Worm (Caenorhabditis elegans) whole organism, young adult: ENCODE results near the gene nhr-188.
A peak's percentile ranks its signal among the peaks of the same experiment; 100 is the strongest.

Experiments
- B0019.2 ChIP-seq: fragments of 200-800 bp; sonication (Bioruptor generic); conservative IDR thresholded peaks from 2 replicates; pipeline ENCODE4 v1.3.6; 2022; ENCODE audit warnings: missing genetic modification reagents, missing genetic modification characterization, missing compliant biosample characterization
- B0261.1 ChIP-seq: sonication (generic microtip); optimal IDR thresholded peaks from 2 replicates; lab custom pipeline; 2016; ENCODE audit warnings: mild to moderate bottlenecking, missing genetic modification characterization, moderate library complexity, missing compliant biosample characterization
- C06A6.2 ChIP-seq: fragments of 200-800 bp; sonication (Bioruptor generic); conservative IDR thresholded peaks from 2 replicates; pipeline ENCODE4 v1.3.6; 2022; ENCODE audit warnings: missing genetic modification characterization, missing compliant biosample characterization
- D2030.7 ChIP-seq: fragments of 200-800 bp; sonication (Bioruptor generic); IDR thresholded peaks from 2 replicates; pipeline ENCODE4 v1.3.6; 2022; ENCODE audit warnings: missing genetic modification reagents, missing genetic modification characterization, missing compliant biosample characterization
- F33H1.4 ChIP-seq: fragments of 200-800 bp; sonication (Bioruptor generic); IDR thresholded peaks from 2 replicates; pipeline ENCODE4 v1.3.6; 2022; ENCODE audit warnings: missing genetic modification reagents, missing genetic modification characterization, missing compliant biosample characterization
- F37B4.10 ChIP-seq: fragments of 200-800 bp; sonication (Bioruptor generic); IDR thresholded peaks from 2 replicates; pipeline ENCODE4 v1.3.6; 2022; ENCODE audit warnings: missing genetic modification characterization, missing compliant biosample characterization
- F39B2.1 ChIP-seq: fragments of 200-800 bp; sonication (Bioruptor generic); IDR thresholded peaks from 2 replicates; pipeline ENCODE4 v1.3.6; 2022; ENCODE audit warnings: missing genetic modification reagents, missing genetic modification characterization, missing compliant biosample characterization
- T26A5.8 ChIP-seq: sonication (generic microtip); optimal IDR thresholded peaks from 2 replicates; lab custom pipeline; 2016; ENCODE audit warnings: missing genetic modification characterization, missing compliant biosample characterization
- Y53F4B.3 ChIP-seq: fragments of 200-800 bp; sonication (Bioruptor generic); IDR thresholded peaks from 2 replicates; pipeline ENCODE4 v1.3.6; 2022; ENCODE audit warnings: missing genetic modification reagents, missing genetic modification characterization, missing compliant biosample characterization
- Y53G8AR.9 ChIP-seq: fragments of 200-800 bp; sonication (Bioruptor generic); conservative IDR thresholded peaks from 2 replicates; pipeline ENCODE4 v1.3.6; 2022; ENCODE audit warnings: missing genetic modification reagents, missing genetic modification characterization, missing compliant biosample characterization
- Y56A3A.18 ChIP-seq: fragments of 200-800 bp; sonication (Bioruptor generic); IDR thresholded peaks from 2 replicates; pipeline ENCODE4 v1.3.6; 2022; ENCODE audit warnings: missing genetic modification reagents, missing genetic modification characterization, missing compliant biosample characterization
- Y67H2A.10 ChIP-seq: fragments of 200-800 bp; sonication (Bioruptor generic); conservative IDR thresholded peaks from 2 replicates; pipeline ENCODE4 v1.3.6; 2022; ENCODE audit warnings: missing genetic modification reagents, missing genetic modification characterization, missing compliant biosample characterization
- akir-1 ChIP-seq: fragments of 200-800 bp; sonication (Bioruptor generic); optimal IDR thresholded peaks from 2 replicates; lab custom pipeline; 2018; ENCODE audit warnings: mild to moderate bottlenecking, missing genetic modification characterization, moderate library complexity, missing compliant biosample characterization
- ama-1 ChIP-seq, 3 experiments: fragments of 150-350 bp in 1 of 3; sonication (generic microtip) in 2 of 3; optimal IDR thresholded peaks; 2 replicates each; lab custom pipeline; 2014 to 2018; ENCODE audit warnings: missing biosample characterization in 2 of 3, missing genetic modification characterization in 2 of 3, missing genetic modification reagents in 2 of 3
- atf-7 ChIP-seq: sonication (generic microtip); optimal IDR thresholded peaks from 2 replicates; lab custom pipeline; 2017; ENCODE audit warnings: mild to moderate bottlenecking, missing genetic modification characterization, missing compliant biosample characterization
- athp-1 ChIP-seq: sonication (generic microtip); optimal IDR thresholded peaks from 2 replicates; lab custom pipeline; 2017; ENCODE audit warnings: mild to moderate bottlenecking, missing genetic modification characterization, missing compliant biosample characterization
- ccch-3 ChIP-seq: fragments of 200-800 bp; sonication (Bioruptor generic); optimal IDR thresholded peaks from 2 replicates; lab custom pipeline; 2018; ENCODE audit warnings: mild to moderate bottlenecking, missing genetic modification characterization, missing compliant biosample characterization
- ceh-100 ChIP-seq: fragments of 200-800 bp; sonication (Bioruptor generic); IDR thresholded peaks from 2 replicates; pipeline ENCODE4 v1.3.6; 2022; ENCODE audit warnings: missing genetic modification reagents, missing genetic modification characterization, missing compliant biosample characterization
- ceh-58 ChIP-seq: fragments of 200-800 bp; sonication (Bioruptor generic); IDR thresholded peaks from 2 replicates; pipeline ENCODE4 v1.3.6; 2022; ENCODE audit warnings: missing genetic modification characterization, missing compliant biosample characterization
- dpff-1 ChIP-seq: sonication (generic microtip); optimal IDR thresholded peaks from 2 replicates; lab custom pipeline; 2017; ENCODE audit warnings: mild to moderate bottlenecking, missing genetic modification characterization, missing compliant biosample characterization
- dpl-1 ChIP-seq: fragments of 150-350 bp; optimal IDR thresholded peaks from 2 replicates; lab custom pipeline; 2014; ENCODE audit warnings: missing biosample characterization, missing genetic modification reagents, missing genetic modification characterization
- egrh-3 ChIP-seq: fragments of 200-800 bp; sonication (Bioruptor generic); IDR thresholded peaks from 2 replicates; pipeline ENCODE4 v1.3.6; 2022; ENCODE audit warnings: missing genetic modification reagents, missing genetic modification characterization, missing compliant biosample characterization
- ekl-4 ChIP-seq: fragments of 200-800 bp; sonication (Bioruptor generic); IDR thresholded peaks from 2 replicates; pipeline ENCODE4 v1.3.6; 2022; ENCODE audit warnings: missing genetic modification reagents, missing genetic modification characterization, missing compliant biosample characterization
- ets-4 ChIP-seq: fragments of 200-800 bp; sonication (Bioruptor generic); optimal IDR thresholded peaks from 2 replicates; lab custom pipeline; 2018; ENCODE audit warnings: mild to moderate bottlenecking, missing genetic modification characterization, missing compliant biosample characterization
- fkh-3 ChIP-seq: sonication (generic microtip); optimal IDR thresholded peaks from 2 replicates; lab custom pipeline; 2016; ENCODE audit warnings: mild to moderate bottlenecking, missing genetic modification characterization, missing compliant biosample characterization
- hlh-26 ChIP-seq: fragments of 200-800 bp; sonication (Bioruptor generic); conservative IDR thresholded peaks from 2 replicates; pipeline ENCODE4 v1.3.6; 2022; ENCODE audit warnings: missing genetic modification reagents, missing genetic modification characterization, missing compliant biosample characterization
- hsf-1 ChIP-seq: fragments of 200-800 bp; sonication (Bioruptor generic); IDR thresholded peaks from 2 replicates; pipeline ENCODE4 v1.3.6; 2022; ENCODE audit warnings: missing genetic modification reagents, missing genetic modification characterization, missing compliant biosample characterization
- let-526 ChIP-seq: fragments of 200-800 bp; sonication (Bioruptor generic); IDR thresholded peaks from 2 replicates; pipeline ENCODE4 v1.3.6; 2022; ENCODE audit warnings: missing genetic modification reagents, missing genetic modification characterization, missing compliant biosample characterization
- lin-35 ChIP-seq, 3 experiments: fragments of 150-350 bp in 2 of 3; sonication (generic microtip) in 1 of 3; optimal IDR thresholded peaks; 2 replicates each; lab custom pipeline; 2014 to 2018; ENCODE audit warnings: missing biosample characterization in 3 of 3, missing genetic modification characterization in 3 of 3, missing genetic modification reagents in 3 of 3
- lin-40 ChIP-seq: sonication (generic microtip); optimal IDR thresholded peaks from 2 replicates; lab custom pipeline; 2016; ENCODE audit warnings: missing genetic modification characterization, mild to moderate bottlenecking, missing compliant biosample characterization, missing genotype, missing genetic modification reagents
- lsl-1 ChIP-seq: fragments of 200-800 bp; sonication (Bioruptor generic); optimal IDR thresholded peaks from 2 replicates; lab custom pipeline; 2018; ENCODE audit warnings: mild to moderate bottlenecking, missing genetic modification characterization, moderate library complexity, missing compliant biosample characterization
- madf-10 ChIP-seq: sonication (generic microtip); optimal IDR thresholded peaks from 2 replicates; lab custom pipeline; 2016; ENCODE audit warnings: mild to moderate bottlenecking, missing genetic modification characterization, missing compliant biosample characterization
- madf-3 ChIP-seq: fragments of 200-800 bp; sonication (Bioruptor generic); IDR thresholded peaks from 2 replicates; pipeline ENCODE4 v1.3.6; 2022; ENCODE audit warnings: missing genetic modification reagents, missing genetic modification characterization, missing compliant biosample characterization
- madf-8 ChIP-seq: fragments of 200-800 bp; sonication (Bioruptor generic); conservative IDR thresholded peaks from 2 replicates; pipeline ENCODE4 v1.3.6; 2022; ENCODE audit warnings: missing genetic modification reagents, missing genetic modification characterization, missing compliant biosample characterization
- mes-4 ChIP-seq: sonication (generic microtip); optimal IDR thresholded peaks from 2 replicates; lab custom pipeline; 2016; ENCODE audit warnings: missing genotype, missing genetic modification characterization, missing compliant biosample characterization
- nfya-1 ChIP-seq: sonication (generic microtip); optimal IDR thresholded peaks from 2 replicates; lab custom pipeline; 2017; ENCODE audit warnings: antibody characterized with exemption, missing compliant biosample characterization, missing genetic modification characterization, borderline replicate concordance; ENCODE audit not compliant: insufficient read depth
- nfyb-1 ChIP-seq: fragments of 200-800 bp; sonication (Bioruptor generic); IDR thresholded peaks from 2 replicates; pipeline ENCODE4 v1.3.6; 2022; ENCODE audit warnings: missing genetic modification reagents, missing genetic modification characterization, missing compliant biosample characterization
- nhr-179 ChIP-seq: sonication (generic microtip); optimal IDR thresholded peaks from 2 replicates; lab custom pipeline; 2016; ENCODE audit warnings: mild to moderate bottlenecking, missing genetic modification characterization, missing compliant biosample characterization
- nhr-27 ChIP-seq: fragments of 200-800 bp; sonication (Bioruptor generic); optimal IDR thresholded peaks from 2 replicates; lab custom pipeline; 2018; ENCODE audit warnings: mild to moderate bottlenecking, missing genetic modification characterization, moderate library complexity, missing compliant biosample characterization
- nhr-90 ChIP-seq: sonication (generic microtip); optimal IDR thresholded peaks from 2 replicates; lab custom pipeline; 2016; ENCODE audit warnings: missing genotype, mild to moderate bottlenecking, missing genetic modification characterization, missing compliant biosample characterization
- snpc-3.4 ChIP-seq: sonication (generic microtip); optimal IDR thresholded peaks from 2 replicates; lab custom pipeline; 2017; ENCODE audit warnings: missing genetic modification characterization, mild to moderate bottlenecking, missing compliant biosample characterization, antibody characterized with exemption, moderate library complexity, missing genotype, missing genetic modification reagents
- snpc-4 ChIP-seq, 5 experiments: fragments of 150-350 bp in 1 of 5; sonication (generic microtip) in 4 of 5; optimal IDR thresholded peaks; 2 replicates each; lab custom pipeline; 2014 to 2018; ENCODE audit warnings: missing genetic modification characterization in 5 of 5, missing biosample characterization in 3 of 5, antibody characterized with exemption in 2 of 5, mild to moderate bottlenecking in 2 of 5, missing compliant biosample characterization in 2 of 5, missing genotype in 2 of 5, moderate library complexity in 2 of 5, missing genetic modification reagents in 1 of 5
- somi-1 ChIP-seq: fragments of 200-800 bp; sonication (Bioruptor generic); optimal IDR thresholded peaks from 2 replicates; lab custom pipeline; 2018; ENCODE audit warnings: mild to moderate bottlenecking, missing genetic modification characterization, missing compliant biosample characterization
- unc-62 ChIP-seq: fragments of 150-350 bp; optimal IDR thresholded peaks from 2 replicates; lab custom pipeline; 2014; ENCODE audit warnings: missing biosample characterization, missing genetic modification reagents, missing genetic modification characterization
- ztf-25 ChIP-seq: fragments of 200-800 bp; sonication (Bioruptor generic); IDR thresholded peaks from 2 replicates; pipeline ENCODE4 v1.3.6; 2022; ENCODE audit warnings: missing genetic modification reagents, missing genetic modification characterization, missing compliant biosample characterization
- ztf-26 ChIP-seq: sonication (generic microtip); optimal IDR thresholded peaks from 2 replicates; lab custom pipeline; 2017; ENCODE audit warnings: missing genetic modification characterization, missing compliant biosample characterization
- ztf-6 ChIP-seq: fragments of 200-800 bp; sonication (Bioruptor generic); IDR thresholded peaks from 2 replicates; pipeline ENCODE4 v1.3.6; 2022; ENCODE audit warnings: missing genetic modification reagents, missing genetic modification characterization, missing compliant biosample characterization

Gene nhr-188

ce11 chrV:3892361-3892904 lies 34.8 kb upstream of the nhr-188 start, which contains the start of gene C17E7.4 (continued):
- no peak for TF ChIP-seq F33H1.4 (GFP tag; lab: Robert Waterston, UW)
- no peak for TF ChIP-seq F37B4.10 (GFP tag; lab: Robert Waterston, UW)
- no peak for TF ChIP-seq Y67H2A.10 (GFP tag; lab: Robert Waterston, UW)
- no peak for TF ChIP-seq lin-40
- peak; percentile 9 for TF ChIP-seq lsl-1 (GFP tag; lab: Kevin White, UChicago)
- no peak for TF ChIP-seq ets-4 (GFP tag; lab: Kevin White, UChicago)
- no peak for TF ChIP-seq nfya-1 (tag; lab: Kevin White, UChicago)
- no peak for TF ChIP-seq F39B2.1 (GFP tag; lab: Robert Waterston, UW)
- peak; percentile 69 for TF ChIP-seq dpl-1 (GFP tag; lab: Kevin White, UChicago)
- no peak for TF ChIP-seq somi-1 (GFP tag; lab: Kevin White, UChicago)
- TF ChIP-seq madf-8 (GFP tag; lab: Robert Waterston, UW), result peak; percentile 72
- no peak for TF ChIP-seq nhr-179 (tag; lab: Kevin White, UChicago)
- no peak for TF ChIP-seq B0261.1
- TF ChIP-seq D2030.7 (GFP tag; lab: Robert Waterston, UW), result peak; percentile 47; the same call in 1 of the 2 replicates
- TF ChIP-seq athp-1 (tag; lab: Kevin White, UChicago), result no peak
- TF ChIP-seq B0019.2 (GFP tag; lab: Robert Waterston, UW), result no peak
- TF ChIP-seq C06A6.2 (GFP tag; lab: Robert Waterston, UW), result no peak
- no peak for TF ChIP-seq hsf-1 (GFP tag; lab: Robert Waterston, UW)
- no peak for TF ChIP-seq unc-62 (GFP tag; lab: Kevin White, UChicago)
- TF ChIP-seq snpc-4 (GFP tag; optimal IDR thresholded peaks at IDR 0.05; lab: Kevin White, UChicago), result no peak
- TF ChIP-seq snpc-4 (tag; optimal IDR thresholded peaks at IDR 0.05; lab: Kevin White, UChicago), result no peak
- TF ChIP-seq snpc-3.4 (tag; lab: Kevin White, UChicago), result peak; percentile 16
- no peak for TF ChIP-seq atf-7
- no peak for TF ChIP-seq ceh-100 (GFP tag; lab: Robert Waterston, UW)
- TF ChIP-seq let-526 (GFP tag; lab: Robert Waterston, UW), result no peak
- no peak for TF ChIP-seq nhr-90
- TF ChIP-seq madf-10 (tag; lab: Kevin White, UChicago), result no peak
- no peak for TF ChIP-seq dpff-1 (tag; lab: Kevin White, UChicago)
- TF ChIP-seq Y53G8AR.9 (GFP tag; lab: Robert Waterston, UW), result no peak
- no peak for TF ChIP-seq Y56A3A.18
- TF ChIP-seq nhr-27, result no peak
- TF ChIP-seq madf-3, result no peak
- no peak for TF ChIP-seq ccch-3 (GFP tag; lab: Kevin White, UChicago)
- no peak for TF ChIP-seq hlh-26 (GFP tag; lab: Robert Waterston, UW)
- no peak for TF ChIP-seq T26A5.8 (tag; lab: Kevin White, UChicago)
- TF ChIP-seq ztf-6 (GFP tag; lab: Robert Waterston, UW), result no peak
- no peak for TF ChIP-seq ztf-26 (tag; lab: Kevin White, UChicago)
- TF ChIP-seq fkh-3 (tag; lab: Kevin White, UChicago), result no peak
- TF ChIP-seq ama-1 (optimal IDR thresholded peaks at IDR 0.05; lab: Kevin White, UChicago), result no peak
- no peak for TF ChIP-seq ama-1 (GFP tag; optimal IDR thresholded peaks at IDR 0.05; lab: Kevin White, UChicago)
- TF ChIP-seq, all 124 proteins: peak for 12

- TF ChIP-seq Y53F4B.3 (GFP tag; lab: Robert Waterston, UW) (no peak), ekl-4 (GFP tag; lab: Robert Waterston, UW) (no peak), nhr-27 (no peak), mes-4 (tag; lab: Kevin White, UChicago) (no peak), ztf-26 (tag; lab: Kevin White, UChicago) (no peak), lin-40 (no peak), akir-1 (GFP tag; lab: Kevin White, UChicago) (no peak), madf-3 (no peak), ceh-58 (GFP tag; lab: Robert Waterston, UW) (no peak), ztf-25 (GFP tag; lab: Robert Waterston, UW) (no peak), somi-1 (GFP tag; lab: Kevin White, UChicago) (no peak), ceh-100 (GFP tag; lab: Robert Waterston, UW) (no peak), B0019.2 (GFP tag; lab: Robert Waterston, UW) (no peak), F39B2.1 (GFP tag; lab: Robert Waterston, UW) (no peak), nfyb-1 (GFP tag; lab: Robert Waterston, UW) (no peak), egrh-3 (GFP tag; lab: Robert Waterston, UW) (no peak), lin-35 (GFP tag; optimal IDR thresholded peaks at IDR 0.05; lab: Kevin White, UChicago) (no peak)
Measured at ce11 chrV:3891919-3892318, 34.3 kb upstream of the nhr-188 start, which contains the start of gene C17E7.12. TSS of gene C17E7.12 (minus strand) at chrV:3892019.
